Fruit fly (Drosophila melanogaster) whole organism, embryonic: ENCODE results near the gene CG45428.
A peak's percentile ranks its signal among the peaks of the same experiment; 100 is the strongest.

ENCODE experiments used
- Awh ChIP-seq: fragments of 200-800 bp; sonication (Bioruptor generic); IDR thresholded peaks from 2 replicates; pipeline ENCODE4, ENCODE4 v1.3.6; 2022; ENCODE audit warnings: missing biosample characterization, missing genetic modification characterization
- CG10209 ChIP-seq: fragments of 200-800 bp; sonication (Bioruptor generic); optimal IDR thresholded peaks from 3 replicates; lab custom pipeline; 2017; ENCODE audit warnings: missing biosample characterization, mild to moderate bottlenecking, missing genetic modification characterization, missing genetic modification reagents
- CG10321 ChIP-seq: fragments of 200-800 bp; sonication (Bioruptor generic); IDR thresholded peaks from 2 replicates; pipeline ENCODE4 v1.3.6; 2022; ENCODE audit warnings: missing biosample characterization, missing genetic modification characterization
- CG10543 ChIP-seq: fragments of 200-800 bp; sonication (Bioruptor generic); optimal IDR thresholded peaks from 3 replicates; lab custom pipeline; 2017; ENCODE audit warnings: missing biosample characterization, mild to moderate bottlenecking, missing genetic modification characterization, moderate library complexity
- CG11093 ChIP-seq: fragments of 200-800 bp; sonication (Bioruptor generic); IDR thresholded peaks from 3 replicates; pipeline ENCODE4 v1.3.6; 2022; ENCODE audit warnings: missing biosample characterization, missing genetic modification characterization
- CG11456 ChIP-seq: fragments of 200-800 bp; sonication (Bioruptor generic); IDR thresholded peaks from 3 replicates; pipeline ENCODE4 v1.3.6; 2022; ENCODE audit warnings: missing biosample characterization, missing genetic modification characterization
- CG11695 ChIP-seq: fragments of 200-800 bp; sonication (Bioruptor generic); IDR thresholded peaks from 3 replicates; pipeline ENCODE4 v1.3.6; 2022; ENCODE audit warnings: missing biosample characterization, missing genetic modification characterization
- CG12391 ChIP-seq: fragments of 200-800 bp; sonication (Bioruptor generic); optimal IDR thresholded peaks from 3 replicates; lab custom pipeline; 2018; ENCODE audit warnings: missing biosample characterization, mild to moderate bottlenecking, missing genetic modification characterization, moderate library complexity
- CG12659 ChIP-seq: fragments of 200-800 bp; sonication (Bioruptor generic); optimal IDR thresholded peaks from 3 replicates; lab custom pipeline; 2017; ENCODE audit warnings: mild to moderate bottlenecking, missing biosample characterization, missing genetic modification reagents, missing genetic modification characterization
- CG13287 ChIP-seq: fragments of 200-800 bp; sonication (Bioruptor generic); IDR thresholded peaks from 2 replicates; pipeline ENCODE4 v1.3.6; 2022; ENCODE audit warnings: missing biosample characterization, missing genetic modification characterization; ENCODE audit not compliant: partially characterized antibody
- CG13894 ChIP-seq: fragments of 200-800 bp; sonication (Bioruptor generic); optimal IDR thresholded peaks from 3 replicates; lab custom pipeline; 2018; ENCODE audit warnings: missing biosample characterization, mild to moderate bottlenecking, missing genetic modification characterization, moderate library complexity
- CG2199 ChIP-seq: fragments of 200-800 bp; sonication (Bioruptor generic); IDR thresholded peaks from 3 replicates; pipeline ENCODE4 v1.3.6; 2022; ENCODE audit warnings: missing biosample characterization, missing genetic modification characterization
- CG2678 ChIP-seq: fragments of 200-800 bp; sonication (Bioruptor generic); optimal IDR thresholded peaks from 3 replicates; lab custom pipeline; 2019; ENCODE audit warnings: missing biosample characterization, mild to moderate bottlenecking, missing genetic modification characterization, moderate library complexity
- CG32532 ChIP-seq: fragments of 200-800 bp; sonication (Bioruptor generic); IDR thresholded peaks from 2 replicates; pipeline ENCODE4 v1.3.6; 2022; ENCODE audit warnings: missing biosample characterization, missing genetic modification characterization
- CG4617 ChIP-seq: fragments of 200-800 bp; sonication (Bioruptor generic); optimal IDR thresholded peaks from 3 replicates; lab custom pipeline; 2016; ENCODE audit warnings: missing biosample characterization, missing genetic modification characterization, borderline replicate concordance
- CG7786 ChIP-seq: fragments of 200-800 bp; sonication (Bioruptor generic); optimal IDR thresholded peaks from 2 replicates; lab custom pipeline; 2016; ENCODE audit warnings: missing biosample characterization, missing genetic modification characterization
- CG7928 ChIP-seq: fragments of 200-800 bp; sonication (Bioruptor generic); optimal IDR thresholded peaks from 2 replicates; lab custom pipeline; 2017; ENCODE audit warnings: missing biosample characterization, mild to moderate bottlenecking, missing genetic modification characterization
- CG9609 ChIP-seq: fragments of 200-800 bp; sonication (Bioruptor generic); optimal IDR thresholded peaks from 3 replicates; lab custom pipeline; 2016; ENCODE audit warnings: missing biosample characterization, missing genetic modification characterization
- CG9727 ChIP-seq: fragments of 200-800 bp; sonication (Bioruptor generic); optimal IDR thresholded peaks from 3 replicates; lab custom pipeline; 2017; ENCODE audit warnings: missing biosample characterization, mild to moderate bottlenecking, missing genetic modification characterization
- CG9876 ChIP-seq: fragments of 200-800 bp; sonication (Bioruptor generic); optimal IDR thresholded peaks from 2 replicates; lab custom pipeline; 2016; ENCODE audit warnings: missing biosample characterization, missing genetic modification characterization
- Dll ChIP-seq: fragments of 200-800 bp; sonication (Bioruptor generic); IDR thresholded peaks from 4 replicates; pipeline ENCODE4 v1.3.6; 2022; ENCODE audit warnings: missing biosample characterization, missing genetic modification characterization; ENCODE audit not compliant: partially characterized antibody
- Doc3 ChIP-seq: fragments of 200-800 bp; sonication (Bioruptor generic); IDR thresholded peaks from 3 replicates; pipeline ENCODE4 v1.3.6; 2022; ENCODE audit warnings: missing biosample characterization, missing genetic modification characterization; ENCODE audit not compliant: partially characterized antibody
- Dref ChIP-seq: fragments of 200-800 bp; sonication (Bioruptor generic); IDR thresholded peaks from 2 replicates; pipeline ENCODE4 v1.3.6; 2022; ENCODE audit warnings: missing biosample characterization, missing genetic modification characterization
- HmgZ ChIP-seq: fragments of 200-800 bp; sonication (Bioruptor generic); optimal IDR thresholded peaks from 2 replicates; lab custom pipeline; 2018; ENCODE audit warnings: missing biosample characterization, mild to moderate bottlenecking, missing genetic modification characterization
- Meics ChIP-seq: fragments of 200-800 bp; sonication (Bioruptor generic); optimal IDR thresholded peaks from 2 replicates; lab custom pipeline; 2017; ENCODE audit warnings: missing biosample characterization, mild to moderate bottlenecking, missing genetic modification characterization
- Myb ChIP-seq: fragments of 200-800 bp; sonication (Bioruptor generic); optimal IDR thresholded peaks from 2 replicates; lab custom pipeline; 2016; ENCODE audit warnings: missing biosample characterization, missing genetic modification characterization
- Nf-YB ChIP-seq: fragments of 200-800 bp; sonication (Bioruptor generic); optimal IDR thresholded peaks from 3 replicates; lab custom pipeline; 2019; ENCODE audit warnings: missing biosample characterization, mild to moderate bottlenecking, missing genetic modification characterization, moderate library complexity
- Ptx1 ChIP-seq: fragments of 200-800 bp; sonication (Bioruptor generic); IDR thresholded peaks from 2 replicates; pipeline ENCODE4 v1.3.6; 2022; ENCODE audit warnings: missing biosample characterization, missing genetic modification characterization
- Xrp1 ChIP-seq: fragments of 200-800 bp; sonication (Bioruptor generic); IDR thresholded peaks from 2 replicates; pipeline ENCODE4 v1.3.6; 2022; ENCODE audit warnings: missing biosample characterization, missing genetic modification characterization
- ase ChIP-seq: fragments of 200-800 bp; sonication (Bioruptor generic); IDR thresholded peaks from 3 replicates; pipeline ENCODE4 v1.3.6; 2022; ENCODE audit warnings: missing biosample characterization, missing genetic modification characterization
- chn ChIP-seq: fragments of 200-800 bp; sonication (Bioruptor generic); optimal IDR thresholded peaks from 2 replicates; lab custom pipeline; 2016; ENCODE audit warnings: missing biosample characterization, missing genetic modification characterization
- dpn ChIP-seq, 2 experiments: fragments of 200-800 bp; sonication (Bioruptor generic); optimal IDR thresholded peaks; 3 replicates each; lab custom pipeline; 2016; ENCODE audit warnings: missing biosample characterization in 2 of 2, missing genetic modification characterization in 2 of 2
- dysf ChIP-seq: fragments of 200-800 bp; sonication (Bioruptor generic); IDR thresholded peaks from 3 replicates; pipeline ENCODE4 v1.3.6; 2022; ENCODE audit warnings: missing biosample characterization, missing genetic modification characterization
- gsb ChIP-seq: fragments of 200-800 bp; sonication (Bioruptor generic); IDR thresholded peaks from 2 replicates; pipeline ENCODE4 v1.3.6; 2022; ENCODE audit warnings: missing biosample characterization, missing genetic modification characterization
- hbn ChIP-seq: fragments of 200-800 bp; sonication (Bioruptor generic); IDR thresholded peaks from 2 replicates; pipeline ENCODE4 v1.3.6; 2022; ENCODE audit warnings: missing biosample characterization, missing genetic modification characterization; ENCODE audit not compliant: partially characterized antibody
- ken ChIP-seq: fragments of 200-800 bp; sonication (Bioruptor generic); IDR thresholded peaks from 3 replicates; pipeline ENCODE4 v1.3.6; 2022; ENCODE audit warnings: missing biosample characterization, missing genetic modification characterization
- klu ChIP-seq: fragments of 200-800 bp; sonication (Bioruptor generic); IDR thresholded peaks from 2 replicates; pipeline ENCODE4 v1.3.6; 2022; ENCODE audit warnings: missing biosample characterization, missing genetic modification characterization
- lmd ChIP-seq: fragments of 200-800 bp; sonication (Bioruptor generic); IDR thresholded peaks from 2 replicates; pipeline ENCODE4 v1.3.6; 2022; ENCODE audit warnings: missing biosample characterization, missing genetic modification characterization
- maf-S ChIP-seq: fragments of 200-800 bp; sonication (Bioruptor generic); optimal IDR thresholded peaks from 2 replicates; lab custom pipeline; 2016; ENCODE audit warnings: missing biosample characterization, missing genetic modification characterization
- nom ChIP-seq: fragments of 200-800 bp; sonication (Bioruptor generic); optimal IDR thresholded peaks from 2 replicates; lab custom pipeline; 2017; ENCODE audit warnings: missing biosample characterization, missing genetic modification characterization, mild to moderate bottlenecking, moderate library complexity, missing genetic modification reagents
- onecut ChIP-seq: fragments of 200-800 bp; sonication (Bioruptor generic); IDR thresholded peaks from 2 replicates; pipeline ENCODE4 v1.3.6; 2022; ENCODE audit warnings: missing biosample characterization, missing genetic modification characterization
- pfk ChIP-seq: fragments of 200-800 bp; sonication (Bioruptor generic); optimal IDR thresholded peaks from 2 replicates; lab custom pipeline; 2018; ENCODE audit warnings: missing biosample characterization, mild to moderate bottlenecking, missing genetic modification characterization, moderate library complexity
- row ChIP-seq: fragments of 200-800 bp; sonication (Bioruptor generic); IDR thresholded peaks from 3 replicates; pipeline ENCODE4 v1.3.6; 2022; ENCODE audit warnings: missing biosample characterization, missing genetic modification characterization
- sc ChIP-seq, 3 experiments: fragments of >200 bp in 2 of 3; fragments of 200-800 bp in 1 of 3; sonication (Bioruptor generic) in 1 of 3; optimal IDR thresholded peaks; 2 replicates in 2 of 3; 3 replicates in 1 of 3; lab custom pipeline; 2017; ENCODE audit warnings: mild to moderate bottlenecking in 1 of 3, missing biosample characterization in 1 of 3, missing genetic modification characterization in 1 of 3, missing genetic modification reagents in 1 of 3
- sens ChIP-seq: fragments of 200-800 bp; sonication (Bioruptor generic); peaks from one replicate; lab custom pipeline; 2016; ENCODE audit warnings: missing biosample characterization, missing genetic modification characterization
- slou ChIP-seq: fragments of 200-800 bp; sonication (Bioruptor generic); optimal IDR thresholded peaks from 3 replicates; lab custom pipeline; 2016; ENCODE audit warnings: missing biosample characterization, missing genetic modification characterization
- zen2 ChIP-seq: fragments of 200-800 bp; sonication (Bioruptor generic); IDR thresholded peaks from 3 replicates; pipeline ENCODE4 v1.3.6; 2022; ENCODE audit warnings: missing biosample characterization, missing genetic modification characterization; ENCODE audit not compliant: partially characterized antibody

CG45428 gene

dm6 chr3L:22871030-22871844 lies 34.4 kb upstream of the CG45428 start (continued):
- peak; percentile 59 for TF ChIP-seq nom
- TF ChIP-seq Doc3 (GFP tag; lab: Robert Waterston, UW), result peak; percentile 30; the same call in 2 of the 3 replicates
- peak; percentile 17 for TF ChIP-seq onecut
- TF ChIP-seq dysf, result peak; percentile 54; the same call in 2 of the 3 replicates
- TF ChIP-seq maf-S, result no peak
- no peak for TF ChIP-seq CG2678 (tag; lab: Kevin White, UChicago)
- peak; percentile 22; the same call in 1 of the 2 replicates for TF ChIP-seq Xrp1
- no peak for TF ChIP-seq sc (optimal IDR thresholded peaks at IDR 0.05; lab: Kevin White, UChicago)
- no peak for TF ChIP-seq sc (GFP tag; optimal IDR thresholded peaks at IDR 0.05; lab: Kevin White, UChicago)
- TF ChIP-seq zen2 (GFP tag; lab: Robert Waterston, UW), result peak; percentile 43; the same call in 2 of the 3 replicates
- no peak for TF ChIP-seq Myb (GFP tag; lab: Kevin White, UChicago)
- TF ChIP-seq Dref, result peak; percentile 68
- no peak for TF ChIP-seq CG2199
- no peak for TF ChIP-seq slou
- 0 out of 2 replicates have a peak, but pooled peaks have one; percentile 17 for TF ChIP-seq klu (GFP tag; lab: Robert Waterston, UW)
- no peak for TF ChIP-seq CG10209
- TF ChIP-seq Nf-YB, result no peak
- TF ChIP-seq CG12659 (GFP tag; lab: Kevin White, UChicago), result no peak
- TF ChIP-seq pfk (GFP tag; lab: Kevin White, UChicago), result no peak
- TF ChIP-seq row (GFP tag; lab: Robert Waterston, UW), result peak; percentile 60
- peak; percentile 81 for TF ChIP-seq sens
- 0 out of 3 replicates have a peak, but pooled peaks have one; percentile 13 for TF ChIP-seq CG11695 (GFP tag; lab: Robert Waterston, UW)
- TF ChIP-seq CG7786, result peak; percentile 33
- peak; percentile 64 for TF ChIP-seq CG4617
- TF ChIP-seq CG9609, result peak; percentile 13
- 0 out of 3 replicates have a peak, but pooled peaks have one; percentile 15 for TF ChIP-seq ase
- no peak for TF ChIP-seq CG12391 (tag; lab: Kevin White, UChicago)
- peak; percentile 42 for TF ChIP-seq CG13894 (tag; lab: Kevin White, UChicago)
- no peak for TF ChIP-seq ken (GFP tag; lab: Robert Waterston, UW)
- TF ChIP-seq CG13287, result peak; percentile 70
- TF ChIP-seq CG11456, result 0 out of 3 replicates have a peak, but pooled peaks have one; percentile 21
- TF ChIP-seq dpn (GFP tag; optimal IDR thresholded peaks at IDR 0.05; lab: Kevin White, UChicago), result no peak
- TF ChIP-seq CG11093, result no peak
- peak; percentile 39 for TF ChIP-seq Meics (GFP tag; lab: Kevin White, UChicago)
- TF ChIP-seq lmd (GFP tag; lab: Robert Waterston, UW), result peak; percentile 11; the same call in 1 of the 2 replicates
- TF ChIP-seq hbn (GFP tag; lab: Robert Waterston, UW), result peak; percentile 37
- peak; percentile 2 for TF ChIP-seq HmgZ (tag; lab: Kevin White, UChicago)
- no peak for TF ChIP-seq CG10321 (GFP tag; lab: Robert Waterston, UW)
- peak; percentile 66 for TF ChIP-seq CG32532 (GFP tag; lab: Robert Waterston, UW)
- TF ChIP-seq CG10543 (GFP tag; lab: Kevin White, UChicago), result peak; percentile 62
- no peak for TF ChIP-seq chn (GFP tag; lab: Kevin White, UChicago)
- TF ChIP-seq CG9727 (GFP tag; lab: Kevin White, UChicago), result peak; percentile 11
- TF ChIP-seq gsb (GFP tag; lab: Robert Waterston, UW), result no peak
- peak; percentile 38; the same call in 1 of the 2 replicates for TF ChIP-seq Ptx1 (GFP tag; lab: Robert Waterston, UW)
- TF ChIP-seq Awh (GFP tag; lab: Robert Waterston, UW), result no peak
- peak; percentile 69; the same call in 3 of the 4 replicates for TF ChIP-seq Dll (GFP tag; lab: Robert Waterston, UW)
- no peak for TF ChIP-seq CG9876 (GFP tag; lab: Kevin White, UChicago)
- TF ChIP-seq CG7928, result peak; percentile 6
